Worm (Caenorhabditis elegans) whole organism, L2 larva: Measurements from ENCODE around the gene ZK809.9.
A peak's percentile ranks its signal among the peaks of the same experiment; 100 is the strongest.

Source experiments
- C34F6.9 ChIP-seq: fragments of 150-350 bp; optimal IDR thresholded peaks from 2 replicates; lab custom pipeline; 2014; ENCODE audit warnings: missing biosample characterization, missing genetic modification characterization
- F13H6.1 ChIP-seq: sonication (generic microtip); optimal IDR thresholded peaks from 2 replicates; lab custom pipeline; 2016; ENCODE audit warnings: missing genetic modification characterization, missing compliant biosample characterization
- R02D3.7 ChIP-seq: fragments of 150-350 bp; optimal IDR thresholded peaks from 2 replicates; lab custom pipeline; 2014; ENCODE audit warnings: missing biosample characterization, missing genetic modification characterization
- Y55F3AM.14 ChIP-seq: fragments of 200-800 bp; sonication (Bioruptor generic); optimal IDR thresholded peaks from 2 replicates; lab custom pipeline; 2018; ENCODE audit warnings: mild to moderate bottlenecking, missing genetic modification characterization, missing compliant biosample characterization
- ZK546.5 ChIP-seq: sonication (generic microtip); optimal IDR thresholded peaks from 2 replicates; lab custom pipeline; 2017; ENCODE audit warnings: missing biosample characterization, missing genetic modification characterization
- aly-2 ChIP-seq: fragments of 150-350 bp; optimal IDR thresholded peaks from 2 replicates; lab custom pipeline; 2014; ENCODE audit warnings: missing biosample characterization, missing genetic modification characterization
- ama-1 ChIP-seq: fragments of 150-350 bp; optimal IDR thresholded peaks from 2 replicates; lab custom pipeline; 2018; ENCODE audit warnings: inconsistent platforms
- blmp-1 ChIP-seq: sonication (generic microtip); optimal IDR thresholded peaks from 2 replicates; lab custom pipeline; 2017; ENCODE audit warnings: missing genetic modification characterization, mild to moderate bottlenecking, missing compliant biosample characterization, antibody characterized with exemption, moderate library complexity; ENCODE audit not compliant: insufficient read depth
- ceh-82 ChIP-seq: fragments of 150-350 bp; optimal IDR thresholded peaks from 2 replicates; lab custom pipeline; 2014; ENCODE audit warnings: missing biosample characterization, missing genetic modification characterization
- elt-1 ChIP-seq: fragments of 150-350 bp; optimal IDR thresholded peaks from 2 replicates; lab custom pipeline; 2014; ENCODE audit warnings: missing biosample characterization, missing genetic modification characterization
- elt-3 ChIP-seq: sonication (generic microtip); optimal IDR thresholded peaks from 2 replicates; lab custom pipeline; 2017; ENCODE audit warnings: missing biosample characterization, missing genetic modification characterization
- fos-1 ChIP-seq: fragments of 150-350 bp; optimal IDR thresholded peaks from 2 replicates; lab custom pipeline; 2014; ENCODE audit warnings: missing biosample characterization, missing genetic modification characterization
- gmeb-1 ChIP-seq: fragments of 150-350 bp; optimal IDR thresholded peaks from 2 replicates; lab custom pipeline; 2014; ENCODE audit warnings: missing biosample characterization, missing genetic modification characterization
- lin-11 ChIP-seq: fragments of 150-350 bp; sonication (generic microtip); optimal IDR thresholded peaks from 2 replicates; lab custom pipeline; 2014; ENCODE audit warnings: missing biosample characterization, missing genetic modification characterization, inconsistent platforms, mixed read lengths
- lin-13 ChIP-seq: fragments of 150-350 bp; optimal IDR thresholded peaks from 2 replicates; lab custom pipeline; 2014; ENCODE audit warnings: missing biosample characterization, missing genetic modification reagents, missing genetic modification characterization
- lin-39 ChIP-seq: fragments of 150-350 bp; optimal IDR thresholded peaks from 2 replicates; lab custom pipeline; 2014; ENCODE audit warnings: missing biosample characterization, missing genetic modification reagents, missing genetic modification characterization
- lsy-2 ChIP-seq, 2 experiments: fragments of 150-350 bp in 1 of 2; sonication (generic microtip) in 1 of 2; optimal IDR thresholded peaks; 2 replicates each; lab custom pipeline; 2014 to 2017; ENCODE audit warnings: missing biosample characterization in 2 of 2, missing genetic modification characterization in 2 of 2
- mab-5 ChIP-seq: fragments of 150-350 bp; optimal IDR thresholded peaks from 2 replicates; lab custom pipeline; 2014; ENCODE audit warnings: missing biosample characterization, missing genetic modification characterization
- mbf-1 ChIP-seq: sonication (generic microtip); optimal IDR thresholded peaks from 2 replicates; lab custom pipeline; 2017; ENCODE audit warnings: missing biosample characterization, missing genetic modification characterization
- mdl-1 ChIP-seq, 2 experiments: fragments of 150-350 bp in 1 of 2; sonication (generic microtip) in 1 of 2; optimal IDR thresholded peaks; 2 replicates each; lab custom pipeline; 2017; ENCODE audit warnings: missing biosample characterization in 2 of 2, missing genetic modification characterization in 2 of 2
- nhr-10 ChIP-seq: sonication (generic microtip); optimal IDR thresholded peaks from 2 replicates; lab custom pipeline; 2017; ENCODE audit warnings: missing biosample characterization, missing genetic modification characterization
- nhr-11 ChIP-seq: fragments of 150-350 bp; optimal IDR thresholded peaks from 2 replicates; lab custom pipeline; 2014; ENCODE audit warnings: missing biosample characterization, missing genetic modification characterization
- nhr-12 ChIP-seq: fragments of 150-350 bp; optimal IDR thresholded peaks from 2 replicates; lab custom pipeline; 2014; ENCODE audit warnings: missing biosample characterization, missing genetic modification characterization
- nhr-129 ChIP-seq: fragments of 150-350 bp; optimal IDR thresholded peaks from 2 replicates; lab custom pipeline; 2014; ENCODE audit warnings: missing biosample characterization, missing genetic modification characterization
- nhr-21 ChIP-seq: fragments of 150-350 bp; optimal IDR thresholded peaks from 2 replicates; lab custom pipeline; 2014; ENCODE audit warnings: missing biosample characterization, missing genetic modification characterization
- nhr-23 ChIP-seq: fragments of 150-350 bp; optimal IDR thresholded peaks from 2 replicates; lab custom pipeline; 2014; ENCODE audit warnings: missing biosample characterization, missing genetic modification reagents, missing genetic modification characterization
- nhr-6 ChIP-seq: fragments of 150-350 bp; optimal IDR thresholded peaks from 2 replicates; lab custom pipeline; 2014; ENCODE audit warnings: missing biosample characterization, missing genetic modification characterization
- nhr-77 ChIP-seq: fragments of 150-350 bp; optimal IDR thresholded peaks from 2 replicates; lab custom pipeline; 2014; ENCODE audit warnings: missing biosample characterization, missing genetic modification characterization
- sem-4 ChIP-seq: fragments of 150-350 bp; optimal IDR thresholded peaks from 2 replicates; lab custom pipeline; 2014; ENCODE audit warnings: missing biosample characterization, missing genetic modification reagents, missing genetic modification characterization
- skn-1 ChIP-seq: sonication (generic microtip); optimal IDR thresholded peaks from 2 replicates; lab custom pipeline; 2017; ENCODE audit warnings: missing biosample characterization, missing genetic modification characterization
- sma-3 ChIP-seq: sonication (generic microtip); optimal IDR thresholded peaks from 2 replicates; lab custom pipeline; 2016; ENCODE audit warnings: missing genetic modification reagents, missing genetic modification characterization, missing compliant biosample characterization
- sma-9 ChIP-seq, 2 experiments: fragments of 150-350 bp in 1 of 2; sonication (generic microtip) in 1 of 2; optimal IDR thresholded peaks; 2 replicates each; lab custom pipeline; 2014 to 2016; ENCODE audit warnings: missing genetic modification characterization in 2 of 2, mild to moderate bottlenecking in 1 of 2, missing biosample characterization in 1 of 2, missing compliant biosample characterization in 1 of 2, missing genetic modification reagents in 1 of 2, moderate library complexity in 1 of 2
- snpc-4 ChIP-seq: fragments of 150-350 bp; optimal IDR thresholded peaks from 2 replicates; lab custom pipeline; 2014; ENCODE audit warnings: missing biosample characterization, missing genetic modification characterization
- unc-39 ChIP-seq: fragments of 150-350 bp; optimal IDR thresholded peaks from 2 replicates; lab custom pipeline; 2014; ENCODE audit warnings: missing biosample characterization, missing genetic modification characterization
- unc-62 ChIP-seq: fragments of 150-350 bp; optimal IDR thresholded peaks from 2 replicates; lab custom pipeline; 2014; ENCODE audit warnings: missing biosample characterization, missing genetic modification reagents, missing genetic modification characterization
- ztf-1 ChIP-seq: fragments of 200-800 bp; sonication (Bioruptor generic); conservative IDR thresholded peaks from 2 replicates; pipeline ENCODE4 v1.3.6; 2022; ENCODE audit warnings: missing genetic modification characterization, missing compliant biosample characterization
- ztf-11 ChIP-seq: sonication (generic microtip); optimal IDR thresholded peaks from 2 replicates; lab custom pipeline; 2017; ENCODE audit warnings: missing biosample characterization, missing genetic modification characterization
- ztf-4 ChIP-seq: fragments of 150-350 bp; optimal IDR thresholded peaks from 2 replicates; lab custom pipeline; 2014; ENCODE audit warnings: missing biosample characterization, missing genetic modification characterization

Gene ZK809.9

ce11 chrIV:11640915-11641314, 24.2 kb upstream of the ZK809.9 start, which contains the start of gene ttr-50:
TSS of gene ttr-50 (minus strand) at chrIV:11641015.
- TF ChIP-seq ama-1 (no peak), nhr-23 (tag; lab: Kevin White, UChicago) (no peak), sem-4 (tag; lab: Kevin White, UChicago) (no peak), unc-62 (GFP tag; lab: Kevin White, UChicago) (no peak), ceh-82 (tag; lab: Kevin White, UChicago) (no peak), unc-39 (tag; lab: Kevin White, UChicago) (no peak), nhr-77 (tag; lab: Kevin White, UChicago) (no peak), gmeb-1 (tag; lab: Kevin White, UChicago) (no peak), ztf-11 (tag; lab: Kevin White, UChicago) (no peak), ztf-1 (GFP tag; lab: Robert Waterston, UW) (no peak), R02D3.7 (tag; lab: Kevin White, UChicago) (no peak), snpc-4 (tag; lab: Kevin White, UChicago) (no peak), mdl-1 (tag; optimal IDR thresholded peaks at IDR 0.05; lab: Kevin White, UChicago) (no peak), lin-11 (tag; lab: Kevin White, UChicago) (no peak), lin-39 (tag; lab: Kevin White, UChicago) (no peak), nhr-11 (tag; lab: Kevin White, UChicago) (no peak)

DNA sequence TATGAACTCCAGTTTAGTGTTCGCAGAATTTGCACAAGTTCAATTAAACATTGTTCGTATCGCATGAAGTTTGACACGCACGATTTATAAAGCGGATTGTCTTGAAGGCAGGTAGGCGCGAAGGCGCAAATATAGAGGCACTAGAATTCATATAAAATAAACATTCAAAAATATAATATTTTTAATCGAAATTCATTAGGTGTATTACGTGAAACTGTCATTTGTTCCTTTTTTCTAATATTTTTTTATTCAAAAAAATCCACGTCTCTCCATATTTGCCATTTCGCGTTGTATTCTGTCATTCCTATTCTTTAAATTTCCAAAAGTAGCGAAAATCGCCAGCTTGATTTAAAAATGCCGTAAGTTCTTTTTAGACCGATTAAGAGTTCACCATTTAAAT, 23.3 kb upstream of the ZK809.9 start, which contains the start of gene ZK809.1:
TSS of gene ZK809.1 (plus strand) at position 301 of the 400 bp plus-strand sequence.
- no peak for TF ChIP-seq skn-1 (tag; lab: Kevin White, UChicago)
- no peak for TF ChIP-seq elt-1 (tag; lab: Kevin White, UChicago)

ce11 chrIV:11643829-11644228, 21.3 kb upstream of the ZK809.9 start, which contains the start of gene prx-2:
TSS of gene prx-2 (plus strand) at chrIV:11644129.
- no peak for TF ChIP-seq ZK546.5 (tag; lab: Kevin White, UChicago)
- TF ChIP-seq lsy-2 (tag; optimal IDR thresholded peaks at IDR 0.05; lab: Kevin White, UChicago): no peak
- TF ChIP-seq blmp-1: no peak
- no peak for TF ChIP-seq lin-11 (tag; lab: Kevin White, UChicago)
- TF ChIP-seq ceh-82 (tag; lab: Kevin White, UChicago): no peak
- no peak for TF ChIP-seq ama-1
- no peak for TF ChIP-seq ztf-11 (tag; lab: Kevin White, UChicago)
- no peak for TF ChIP-seq gmeb-1 (tag; lab: Kevin White, UChicago)
- TF ChIP-seq sma-3 (GFP tag; lab: Kevin White, UChicago): no peak
- TF ChIP-seq sem-4 (tag; lab: Kevin White, UChicago): no peak
- TF ChIP-seq mab-5 (tag; lab: Kevin White, UChicago): no peak
- TF ChIP-seq elt-1 (tag; lab: Kevin White, UChicago): no peak
- TF ChIP-seq mbf-1 (tag; lab: Kevin White, UChicago): no peak
- TF ChIP-seq elt-3 (tag; lab: Kevin White, UChicago): no peak
- no peak for TF ChIP-seq mdl-1 (tag; optimal IDR thresholded peaks at IDR 0.05; lab: Kevin White, UChicago)
- TF ChIP-seq R02D3.7 (tag; lab: Kevin White, UChicago): no peak
- no peak for TF ChIP-seq fos-1

DNA sequence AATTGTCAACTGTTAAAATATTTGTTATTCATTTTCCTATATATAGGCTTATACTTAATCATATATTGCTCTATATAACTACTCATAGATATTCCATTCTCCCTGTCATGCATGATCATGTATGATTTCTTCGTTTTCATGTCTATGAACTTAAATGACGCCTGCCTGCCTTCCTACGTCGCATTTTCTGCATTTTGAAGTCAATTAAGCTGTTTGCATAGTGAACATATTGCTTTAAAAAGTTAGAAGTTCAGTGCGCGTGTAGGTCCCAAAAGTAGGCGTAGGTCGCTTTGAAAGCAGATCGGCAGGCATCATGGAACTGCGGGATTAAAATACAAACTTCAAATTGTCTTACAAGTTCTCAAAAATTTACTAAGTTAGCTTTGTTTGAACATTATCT, 20.4 kb upstream of the ZK809.9 start:
- TF ChIP-seq nhr-6 (tag; lab: Kevin White, UChicago): no peak
- no peak for TF ChIP-seq F13H6.1 (tag; lab: Kevin White, UChicago)
- TF ChIP-seq sem-4 (tag; lab: Kevin White, UChicago): no peak
- TF ChIP-seq nhr-12 (tag; lab: Kevin White, UChicago): no peak
- no peak for TF ChIP-seq R02D3.7 (tag; lab: Kevin White, UChicago)
- TF ChIP-seq sma-3 (GFP tag; lab: Kevin White, UChicago): no peak
- no peak for TF ChIP-seq lin-13
- TF ChIP-seq aly-2 (tag; lab: Kevin White, UChicago): no peak
- TF ChIP-seq nhr-10: no peak
- TF ChIP-seq nhr-21 (tag; lab: Kevin White, UChicago): no peak
- no peak for TF ChIP-seq elt-3 (tag; lab: Kevin White, UChicago)
- no peak for TF ChIP-seq mab-5 (tag; lab: Kevin White, UChicago)

- TF ChIP-seq lsy-2 (tag; optimal IDR thresholded peaks at IDR 0.05; lab: Kevin White, UChicago) (peak in 1 of 2 experiments; percentile 7), ztf-4 (tag; lab: Kevin White, UChicago) (no peak), F13H6.1 (tag; lab: Kevin White, UChicago) (peak; percentile 26), Y55F3AM.14 (GFP tag; lab: Kevin White, UChicago) (no peak), nhr-129 (tag; lab: Kevin White, UChicago) (peak; percentile 45), C34F6.9 (tag; lab: Kevin White, UChicago) (no peak), sma-9 (GFP tag; optimal IDR thresholded peaks at IDR 0.05; lab: Kevin White, UChicago) (peak; percentile 34), sma-9 (tag; optimal IDR thresholded peaks at IDR 0.05; lab: Kevin White, UChicago) (no peak), sma-3 (GFP tag; lab: Kevin White, UChicago) (no peak)
These were observed 19.8 kb upstream of the ZK809.9 start for ce11 chrIV:11645354-11645753.
